Worm (Caenorhabditis elegans): ENCODE data around the gene sdc-3.

DNA sequence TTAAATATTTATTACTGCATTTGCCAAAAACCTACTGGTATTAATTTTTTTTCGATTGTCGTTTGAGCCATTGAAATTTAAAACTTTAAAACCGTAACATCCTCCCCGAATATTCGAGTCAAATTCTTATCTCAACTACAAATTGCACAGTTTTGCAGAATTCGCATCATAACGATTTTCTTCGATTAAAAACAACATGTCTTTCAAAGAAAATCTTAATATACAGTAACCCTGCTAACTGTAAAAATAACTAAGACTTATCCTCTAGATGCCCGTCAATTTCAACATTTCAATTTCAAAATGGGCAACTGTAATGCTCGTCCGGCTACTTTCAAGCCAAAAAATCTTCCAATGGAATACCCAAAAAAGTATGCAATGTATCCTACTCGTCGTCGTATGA lies 27.3 kb downstream of the sdc-3 start, which contains the start of gene F14H8.5:
- TF ChIP-seq cog-1 (tag; optimal IDR thresholded peaks at IDR 0.05) (no peak), med-1 (GFP tag; optimal IDR thresholded peaks at IDR 0.05; ENCODE audit: insufficient read depth) (no peak)
